Worm (Caenorhabditis elegans): ENCODE measurements around the gene srsy-1.

srsy-1 gene

ce11 chrII:5142619-5143018, 26.8 kb downstream of the srsy-1 start, which contains the start of gene F58A6.1:
F58A6.1 (plus strand) TSS chrII:5142919.
- TF ChIP-seq unc-39 (tag; optimal IDR thresholded peaks at IDR 0.05): no peak
- no peak for TF ChIP-seq nhr-23 (tag; optimal IDR thresholded peaks at IDR 0.05)
- no peak for TF ChIP-seq lsy-12 (tag; optimal IDR thresholded peaks at IDR 0.05)
- TF ChIP-seq pha-4 (tag; optimal IDR thresholded peaks at IDR 0.05): no peak
- TF ChIP-seq unc-62 (GFP tag; optimal IDR thresholded peaks at IDR 0.05): no peak
- no peak for TF ChIP-seq ceh-28 (tag; optimal IDR thresholded peaks at IDR 0.05)
- no peak for TF ChIP-seq jun-1 (tag; optimal IDR thresholded peaks at IDR 0.05)
- TF ChIP-seq skn-1 (tag; optimal IDR thresholded peaks at IDR 0.05): no peak
- no peak for TF ChIP-seq nhr-43 (tag; optimal IDR thresholded peaks at IDR 0.05; ENCODE audit: poor library complexity, severe bottlenecking)
- TF ChIP-seq ztf-4 (tag; optimal IDR thresholded peaks at IDR 0.05): no peak
- TF ChIP-seq nhr-77 (tag; optimal IDR thresholded peaks at IDR 0.05): no peak

- no peak for TF ChIP-seq elt-2 (tag; optimal IDR thresholded peaks at IDR 0.05)
- no peak for TF ChIP-seq hmg-11 (tag; optimal IDR thresholded peaks at IDR 0.05)
- no peak for TF ChIP-seq tbx-2 (tag; optimal IDR thresholded peaks at IDR 0.05)
- TF ChIP-seq daf-12 (tag; optimal IDR thresholded peaks at IDR 0.05): no peak
- TF ChIP-seq nhr-23 (tag; optimal IDR thresholded peaks at IDR 0.05): no peak
- no peak for TF ChIP-seq elt-3 (tag; optimal IDR thresholded peaks at IDR 0.05)
- TF ChIP-seq nhr-67 (tag; optimal IDR thresholded peaks at IDR 0.05): no peak
Observed at ce11 chrII:5148349-5148748, 32.5 kb downstream of the srsy-1 start, which contains the start of gene F58A6.5. F58A6.5 (minus strand) TSS chrII:5148449.

ce11 chrII:5150829-5151228, 35.0 kb downstream of the srsy-1 start, which contains the start of gene srb-16:
srb-16 (minus strand) TSS chrII:5150929.
- TF ChIP-seq lin-15B (tag; optimal IDR thresholded peaks at IDR 0.05): no peak
- no peak for TF ChIP-seq tbx-2 (tag; optimal IDR thresholded peaks at IDR 0.05)
- TF ChIP-seq unc-62 (GFP tag; optimal IDR thresholded peaks at IDR 0.05): no peak
- TF ChIP-seq pqm-1 (tag; optimal IDR thresholded peaks at IDR 0.05): no peak
- TF ChIP-seq lsy-12 (tag; optimal IDR thresholded peaks at IDR 0.05): no peak
- TF ChIP-seq ZK546.5 (tag; optimal IDR thresholded peaks at IDR 0.05): no peak

- TF ChIP-seq nhr-43 (tag; optimal IDR thresholded peaks at IDR 0.05; ENCODE audit: poor library complexity, severe bottlenecking) (no peak), eor-1 (tag; optimal IDR thresholded peaks at IDR 0.05) (no peak), nhr-237 (tag; optimal IDR thresholded peaks at IDR 0.05) (no peak), mdl-1 (tag; optimal IDR thresholded peaks at IDR 0.05) (no peak), elt-2 (tag; optimal IDR thresholded peaks at IDR 0.05) (no peak), nhr-12 (tag; optimal IDR thresholded peaks at IDR 0.05) (no peak), mml-1 (tag; optimal IDR thresholded peaks at IDR 0.05) (no peak), unc-39 (tag; optimal IDR thresholded peaks at IDR 0.05) (no peak), nhr-76 (tag; optimal IDR thresholded peaks at IDR 0.05) (no peak), lin-39 (tag; optimal IDR thresholded peaks at IDR 0.05) (no peak), fkh-10 (GFP tag; optimal IDR thresholded peaks at IDR 0.05) (no peak)
Observed at ce11 chrII:5154540-5154939, 38.7 kb downstream of the srsy-1 start, which contains the start of gene srb-12. srb-12 (minus strand) TSS chrII:5154640.

ce11 chrII:5156983-5157382, 41.1 kb downstream of the srsy-1 start, which contains the start of gene msp-45:
msp-45 (minus strand) TSS chrII:5157083.
- TF ChIP-seq aly-2 (tag; optimal IDR thresholded peaks at IDR 0.05) (no peak), mml-1 (tag; optimal IDR thresholded peaks at IDR 0.05) (no peak), fkh-10 (GFP tag; optimal IDR thresholded peaks at IDR 0.05) (no peak), fkh-2 (tag; optimal IDR thresholded peaks at IDR 0.05) (no peak), mdl-1 (tag; optimal IDR thresholded peaks at IDR 0.05) (no peak)

- TF ChIP-seq nhr-67 (tag; optimal IDR thresholded peaks at IDR 0.05) (no peak), mdl-1 (tag; optimal IDR thresholded peaks at IDR 0.05) (no peak), elt-2 (tag; optimal IDR thresholded peaks at IDR 0.05) (no peak), aly-2 (tag; optimal IDR thresholded peaks at IDR 0.05) (no peak), tbx-2 (tag; optimal IDR thresholded peaks at IDR 0.05) (no peak), nfya-1 (tag; optimal IDR thresholded peaks at IDR 0.05; ENCODE audit: insufficient read depth) (no peak), egl-5 (tag; optimal IDR thresholded peaks at IDR 0.05) (no peak), nhr-11 (tag; optimal IDR thresholded peaks at IDR 0.05) (no peak)
Observed at ce11 chrII:5157525-5157924, 41.7 kb downstream of the srsy-1 start, which contains the start of gene srb-13. srb-13 (minus strand) TSS chrII:5157625.
